Worm (Caenorhabditis elegans) whole organism, L1 larva: ENCODE measurements around the gene idpb-5.

Experiments
- C04F5.9 ChIP-seq: sonication (generic microtip); optimal IDR thresholded peaks from 2 replicates; lab custom pipeline; 2016; ENCODE audit warnings: missing genetic modification characterization, missing compliant biosample characterization
- C16A3.4 ChIP-seq: fragments of 150-350 bp; optimal IDR thresholded peaks from 2 replicates; lab custom pipeline; 2014; ENCODE audit warnings: missing biosample characterization, missing genetic modification characterization
- C34B4.2 ChIP-seq: sonication (generic microtip); optimal IDR thresholded peaks from 2 replicates; lab custom pipeline; 2017; ENCODE audit warnings: mild to moderate bottlenecking, missing genetic modification characterization, missing compliant biosample characterization
- F16B12.6 ChIP-seq: fragments of 150-350 bp; optimal IDR thresholded peaks from 2 replicates; lab custom pipeline; 2014; ENCODE audit warnings: missing biosample characterization, missing genetic modification characterization
- aly-2 ChIP-seq: fragments of 150-350 bp; optimal IDR thresholded peaks from 2 replicates; lab custom pipeline; 2014; ENCODE audit warnings: missing biosample characterization, missing genetic modification characterization
- ama-1 ChIP-seq: fragments of 150-350 bp; optimal IDR thresholded peaks from 2 replicates; lab custom pipeline; 2014
- blmp-1 ChIP-seq: fragments of 150-350 bp; optimal IDR thresholded peaks from 2 replicates; lab custom pipeline; 2014; ENCODE audit warnings: missing biosample characterization, missing genetic modification characterization
- ceh-88 ChIP-seq: fragments of 200-800 bp; sonication (Bioruptor generic); IDR thresholded peaks from 2 replicates; pipeline ENCODE4 v1.3.6; 2022; ENCODE audit warnings: missing genetic modification characterization, missing compliant biosample characterization
- ceh-90 ChIP-seq: sonication (generic microtip); optimal IDR thresholded peaks from 2 replicates; lab custom pipeline; 2016; ENCODE audit warnings: missing genetic modification characterization, missing compliant biosample characterization
- dpl-1 ChIP-seq, 3 experiments: fragments of 150-350 bp in 2 of 3; sonication (generic microtip) in 1 of 3; optimal IDR thresholded peaks; 2 replicates each; lab custom pipeline; 2014 to 2017; ENCODE audit warnings: missing biosample characterization in 3 of 3, missing genetic modification characterization in 3 of 3, missing genetic modification reagents in 3 of 3
- efl-1 ChIP-seq, 4 experiments: fragments of 150-350 bp; optimal IDR thresholded peaks in 3 of 4; peaks in 1 of 4; 1 replicate in 1 of 4; 2 replicates in 3 of 4; lab custom pipeline; 2014; ENCODE audit warnings: missing biosample characterization in 2 of 4, missing genetic modification characterization in 2 of 4, missing genetic modification reagents in 2 of 4
- elt-3 ChIP-seq, 6 experiments: fragments of 150-350 bp in 1 of 6; sonication (generic microtip); optimal IDR thresholded peaks; 2 replicates each; lab custom pipeline; 2017 to 2018; ENCODE audit warnings: missing biosample characterization in 6 of 6, missing genetic modification characterization in 6 of 6, inconsistent platforms in 1 of 6
- ets-5 ChIP-seq: fragments of 200-800 bp; sonication (Bioruptor generic); IDR thresholded peaks from 2 replicates; pipeline ENCODE4 v1.3.6; 2022; ENCODE audit warnings: missing genetic modification characterization, missing compliant biosample characterization
- fos-1 ChIP-seq: fragments of 150-350 bp; optimal IDR thresholded peaks from 2 replicates; lab custom pipeline; 2014; ENCODE audit warnings: missing biosample characterization, missing genetic modification characterization
- hlh-4 ChIP-seq: sonication (generic microtip); optimal IDR thresholded peaks from 2 replicates; lab custom pipeline; 2016; ENCODE audit warnings: mild to moderate bottlenecking, missing genetic modification characterization, missing compliant biosample characterization
- hpl-2 ChIP-seq: fragments of 150-350 bp; optimal IDR thresholded peaks from 2 replicates; lab custom pipeline; 2014; ENCODE audit warnings: missing biosample characterization, missing genetic modification reagents, missing genetic modification characterization
- irx-1 ChIP-seq: sonication (generic microtip); optimal IDR thresholded peaks from 2 replicates; lab custom pipeline; 2016; ENCODE audit warnings: missing genetic modification characterization, missing compliant biosample characterization
- lin-13 ChIP-seq: fragments of 150-350 bp; optimal IDR thresholded peaks from 2 replicates; lab custom pipeline; 2014; ENCODE audit warnings: missing biosample characterization, missing genetic modification reagents, missing genetic modification characterization
- lin-14 ChIP-seq: fragments of 200-800 bp; sonication (Bioruptor generic); optimal IDR thresholded peaks from 2 replicates; lab custom pipeline; 2018; ENCODE audit warnings: mild to moderate bottlenecking, missing genetic modification characterization, moderate library complexity, missing compliant biosample characterization
- lin-35 ChIP-seq, 2 experiments: fragments of 150-350 bp; optimal IDR thresholded peaks; 2 replicates each; lab custom pipeline; 2014; ENCODE audit warnings: missing biosample characterization in 2 of 2, missing genetic modification characterization in 2 of 2, missing genetic modification reagents in 2 of 2
- lin-39 ChIP-seq: fragments of 150-350 bp; optimal IDR thresholded peaks from 2 replicates; lab custom pipeline; 2014; ENCODE audit warnings: missing biosample characterization, missing genetic modification reagents, missing genetic modification characterization
- lir-3 ChIP-seq: sonication (generic microtip); optimal IDR thresholded peaks from 2 replicates; lab custom pipeline; 2016; ENCODE audit warnings: mild to moderate bottlenecking, missing genetic modification characterization, moderate library complexity, missing compliant biosample characterization; ENCODE audit not compliant: poor library complexity
- lsy-2 ChIP-seq, 2 experiments: fragments of 150-350 bp; optimal IDR thresholded peaks; 2 replicates each; lab custom pipeline; 2014; ENCODE audit warnings: missing biosample characterization in 2 of 2, missing genetic modification characterization in 2 of 2
- mep-1 ChIP-seq: fragments of 150-350 bp; optimal IDR thresholded peaks from 2 replicates; lab custom pipeline; 2014; ENCODE audit warnings: missing biosample characterization, missing genetic modification characterization
- nhr-19 ChIP-seq: fragments of 200-800 bp; sonication (Bioruptor generic); conservative IDR thresholded peaks from 2 replicates; pipeline ENCODE4 v1.3.6; 2022; ENCODE audit warnings: missing genetic modification characterization, missing compliant biosample characterization
- nhr-20 ChIP-seq: sonication (generic microtip); optimal IDR thresholded peaks from 2 replicates; lab custom pipeline; 2016; ENCODE audit warnings: mild to moderate bottlenecking, missing genetic modification characterization, missing compliant biosample characterization
- nhr-28 ChIP-seq: fragments of 150-350 bp; optimal IDR thresholded peaks from 2 replicates; lab custom pipeline; 2014; ENCODE audit warnings: missing biosample characterization, missing genetic modification characterization
- nhr-47 ChIP-seq: sonication (generic microtip); optimal IDR thresholded peaks from 2 replicates; lab custom pipeline; 2016; ENCODE audit warnings: mild to moderate bottlenecking, missing genetic modification characterization, moderate library complexity, missing compliant biosample characterization
- nhr-71 ChIP-seq: sonication (generic microtip); optimal IDR thresholded peaks from 2 replicates; lab custom pipeline; 2016; ENCODE audit warnings: mild to moderate bottlenecking, missing genetic modification characterization, moderate library complexity, missing compliant biosample characterization
- nhr-77 ChIP-seq: fragments of 150-350 bp; optimal IDR thresholded peaks from 2 replicates; lab custom pipeline; 2014; ENCODE audit warnings: missing biosample characterization, missing genetic modification characterization
- nhr-84 ChIP-seq: sonication (generic microtip); optimal IDR thresholded peaks from 2 replicates; lab custom pipeline; 2017; ENCODE audit warnings: missing biosample characterization, missing genetic modification characterization
- nhr-85 ChIP-seq: sonication (generic microtip); peaks from one replicate; lab custom pipeline; 2016; ENCODE audit warnings: missing genetic modification characterization, inconsistent platforms, missing compliant biosample characterization
- nhr-90 ChIP-seq: sonication (generic microtip); optimal IDR thresholded peaks from 2 replicates; lab custom pipeline; 2016; ENCODE audit warnings: mild to moderate bottlenecking, missing genetic modification characterization, missing compliant biosample characterization; ENCODE audit not compliant: poor library complexity
- pqm-1 ChIP-seq: sonication (generic microtip); optimal IDR thresholded peaks from 3 replicates; lab custom pipeline; 2017; ENCODE audit warnings: missing biosample characterization, missing genetic modification characterization
- rnt-1 ChIP-seq: sonication (generic microtip); optimal IDR thresholded peaks from 2 replicates; lab custom pipeline; 2016; ENCODE audit warnings: mild to moderate bottlenecking, missing genetic modification characterization, moderate library complexity, missing compliant biosample characterization
- skn-1 ChIP-seq: fragments of 150-350 bp; optimal IDR thresholded peaks from 2 replicates; lab custom pipeline; 2014; ENCODE audit warnings: missing biosample characterization, missing genetic modification characterization
- snu-23 ChIP-seq: sonication (generic microtip); optimal IDR thresholded peaks from 2 replicates; lab custom pipeline; 2016; ENCODE audit warnings: missing genetic modification characterization, missing compliant biosample characterization
- sox-4 ChIP-seq: sonication (generic microtip); optimal IDR thresholded peaks from 2 replicates; lab custom pipeline; 2016; ENCODE audit warnings: missing genetic modification characterization, missing compliant biosample characterization
- sup-37 ChIP-seq: fragments of 200-800 bp; sonication (Bioruptor generic); optimal IDR thresholded peaks from 2 replicates; lab custom pipeline; 2018; ENCODE audit warnings: mild to moderate bottlenecking, missing genetic modification characterization, missing compliant biosample characterization
- tbx-2 ChIP-seq: sonication (generic microtip); optimal IDR thresholded peaks from 2 replicates; lab custom pipeline; 2016; ENCODE audit warnings: missing genetic modification characterization, missing compliant biosample characterization
- unc-130 ChIP-seq: fragments of 150-350 bp; optimal IDR thresholded peaks from 2 replicates; lab custom pipeline; 2017; ENCODE audit warnings: missing biosample characterization, missing genetic modification characterization, inconsistent platforms
- vab-15 ChIP-seq: sonication (generic microtip); optimal IDR thresholded peaks from 2 replicates; lab custom pipeline; 2017; ENCODE audit warnings: missing genotype, mild to moderate bottlenecking, missing genetic modification characterization, missing compliant biosample characterization
- xbp-1 ChIP-seq: sonication (generic microtip); optimal IDR thresholded peaks from 2 replicates; lab custom pipeline; 2016; ENCODE audit warnings: missing genetic modification characterization, missing compliant biosample characterization
- zag-1 ChIP-seq: fragments of 150-350 bp; optimal IDR thresholded peaks from 2 replicates; lab custom pipeline; 2014; ENCODE audit warnings: missing biosample characterization, missing genetic modification characterization
- zip-4 ChIP-seq: fragments of 200-800 bp; sonication (Bioruptor generic); optimal IDR thresholded peaks from 2 replicates; lab custom pipeline; 2018; ENCODE audit warnings: mild to moderate bottlenecking, missing genetic modification characterization, moderate library complexity, missing compliant biosample characterization

Gene idpb-5

ce11 chrV:11887988-11888499 lies 48.7 kb downstream of the idpb-5 start, which contains the start of gene adh-1 (continued):
- TF ChIP-seq rnt-1 (tag; lab: Kevin White, UChicago): peak; percentile 91
- no peak for TF ChIP-seq vab-15 (tag; lab: Kevin White, UChicago)
- TF ChIP-seq pqm-1 (tag; lab: Kevin White, UChicago): no peak
- TF ChIP-seq lin-39: peak; percentile 72
- TF ChIP-seq nhr-28 (tag; lab: Kevin White, UChicago): no peak
- TF ChIP-seq lin-35 (GFP tag; optimal IDR thresholded peaks at IDR 0.05; lab: Kevin White, UChicago): peak; percentile 37 to 68
- peak; percentile 51 for TF ChIP-seq nhr-77 (tag; lab: Kevin White, UChicago)
- peak; percentile 62 for TF ChIP-seq lin-13
- TF ChIP-seq snu-23 (GFP tag; lab: Kevin White, UChicago): peak; percentile 82
- no peak for TF ChIP-seq zip-4 (GFP tag; lab: Kevin White, UChicago)
- peak; percentile 37 for TF ChIP-seq skn-1 (tag; lab: Kevin White, UChicago)
- peak; percentile 90 for TF ChIP-seq sup-37 (GFP tag; lab: Kevin White, UChicago)
- TF ChIP-seq unc-130 (tag; lab: Kevin White, UChicago): peak; percentile 67
- TF ChIP-seq dpl-1 (GFP tag; optimal IDR thresholded peaks at IDR 0.05; lab: Kevin White, UChicago): peak; percentile 4 to 50 (median 8)
- peak; percentile 77 for TF ChIP-seq irx-1 (tag; lab: Kevin White, UChicago)
- TF ChIP-seq mep-1 (tag; lab: Kevin White, UChicago): peak; percentile 24
- peak; percentile 97 for TF ChIP-seq nhr-20 (tag; lab: Kevin White, UChicago)
- TF ChIP-seq nhr-19 (GFP tag; lab: Robert Waterston, UW): peak; percentile 99
- peak; percentile 94 for TF ChIP-seq nhr-85 (tag; lab: Kevin White, UChicago)
- peak; percentile 61 for TF ChIP-seq xbp-1
- peak; percentile 95 for TF ChIP-seq ama-1
- no peak for TF ChIP-seq zag-1 (tag; lab: Kevin White, UChicago)
- TF ChIP-seq, all 84 proteins: peak for 42

- TF ChIP-seq nhr-84 (tag; lab: Kevin White, UChicago): no peak
- TF ChIP-seq C16A3.4 (tag; lab: Kevin White, UChicago): no peak
- peak; percentile 9 for TF ChIP-seq nhr-47 (tag; lab: Kevin White, UChicago)
- no peak for TF ChIP-seq hpl-2 (GFP tag; lab: Kevin White, UChicago)
- no peak for TF ChIP-seq C34B4.2
- TF ChIP-seq ceh-90: no peak
- no peak for TF ChIP-seq efl-1 (optimal IDR thresholded peaks at IDR 0.05; lab: Kevin White, UChicago)
- peak in 1 of 2 experiments; percentile 91 for TF ChIP-seq efl-1 (GFP tag; optimal IDR thresholded peaks at IDR 0.05 in 1 of 2; lab: Kevin White, UChicago)
- TF ChIP-seq ama-1: peak; percentile 93
- no peak for TF ChIP-seq fos-1
These were observed 49.3 kb downstream of the idpb-5 start for ce11 chrV:11888656-11889055.

- TF ChIP-seq lir-3 (peak; percentile 13), skn-1 (tag; lab: Kevin White, UChicago) (peak; percentile 7), ets-5 (GFP tag; lab: Robert Waterston, UW) (no peak), elt-3 (tag; optimal IDR thresholded peaks at IDR 0.05; lab: Kevin White, UChicago) (peak in 1 of 6 experiments; percentile 3), aly-2 (tag; lab: Kevin White, UChicago) (peak; percentile 77), hlh-4 (tag; lab: Kevin White, UChicago) (no peak), nhr-71 (peak; percentile 53), tbx-2 (tag; lab: Kevin White, UChicago) (peak; percentile 56), F16B12.6 (tag; lab: Kevin White, UChicago) (no peak), C16A3.4 (tag; lab: Kevin White, UChicago) (peak; percentile 61), C04F5.9 (tag; lab: Kevin White, UChicago) (peak; percentile 44), ceh-88 (GFP tag; lab: Robert Waterston, UW) (peak; percentile 65), irx-1 (tag; lab: Kevin White, UChicago) (peak; percentile 51), blmp-1 (peak; percentile 11), sup-37 (GFP tag; lab: Kevin White, UChicago) (no peak), ama-1 (peak; percentile 94), lin-13 (no peak), lsy-2 (tag; optimal IDR thresholded peaks at IDR 0.05; lab: Kevin White, UChicago) (peak in 1 of 2 experiments; percentile 54), sox-4 (tag; lab: Kevin White, UChicago) (no peak), nhr-90 (tag; lab: Kevin White, UChicago) (peak; percentile 60), unc-130 (tag; lab: Kevin White, UChicago) (no peak), hpl-2 (GFP tag; lab: Kevin White, UChicago) (no peak), nhr-19 (GFP tag; lab: Robert Waterston, UW) (peak; percentile 72), nhr-85 (tag; lab: Kevin White, UChicago) (peak; percentile 74), efl-1 (optimal IDR thresholded peaks at IDR 0.05; lab: Kevin White, UChicago) (peak in 1 of 2 experiments; percentile 18), efl-1 (GFP tag; optimal IDR thresholded peaks at IDR 0.05 in 1 of 2; lab: Kevin White, UChicago) (peak in 1 of 2 experiments; percentile 93), lin-14 (GFP tag; lab: Kevin White, UChicago) (peak; percentile 62)
These were observed 50.0 kb downstream of the idpb-5 start for ce11 chrV:11889115-11889935.
